Fruit fly (Drosophila melanogaster) whole organism, embryonic: ENCODE data around the gene CG8564.

Experiments
- CG10654 ChIP-seq: fragments of 200-800 bp; sonication (Bioruptor generic); optimal IDR thresholded peaks from 2 replicates; lab custom pipeline; 2016; ENCODE audit warnings: missing biosample characterization, missing genetic modification characterization
- CG12104 ChIP-seq: fragments of 200-800 bp; sonication (Bioruptor generic); optimal IDR thresholded peaks from 3 replicates; lab custom pipeline; 2016; ENCODE audit warnings: missing biosample characterization, missing genetic modification characterization
- CG13296 ChIP-seq: fragments of 200-800 bp; sonication (Bioruptor generic); optimal IDR thresholded peaks from 3 replicates; lab custom pipeline; 2018; ENCODE audit warnings: missing biosample characterization, mild to moderate bottlenecking, missing genetic modification characterization
- CG13894 ChIP-seq: fragments of 200-800 bp; sonication (Bioruptor generic); optimal IDR thresholded peaks from 3 replicates; lab custom pipeline; 2018; ENCODE audit warnings: missing biosample characterization, mild to moderate bottlenecking, missing genetic modification characterization, moderate library complexity
- CG15479 ChIP-seq: fragments of 200-800 bp; sonication (Bioruptor generic); optimal IDR thresholded peaks from 3 replicates; lab custom pipeline; 2019; ENCODE audit warnings: missing biosample characterization, mild to moderate bottlenecking, missing genetic modification characterization, moderate library complexity
- CG18262 ChIP-seq: fragments of 200-800 bp; optimal IDR thresholded peaks from 3 replicates; lab custom pipeline; 2019; ENCODE audit warnings: missing biosample characterization, mild to moderate bottlenecking, missing genetic modification characterization, moderate library complexity
- CG2712 ChIP-seq: fragments of 200-800 bp; optimal IDR thresholded peaks from 3 replicates; lab custom pipeline; 2019; ENCODE audit warnings: missing biosample characterization, mild to moderate bottlenecking, missing genetic modification characterization, moderate library complexity
- CG3163 ChIP-seq: fragments of 200-800 bp; sonication (Bioruptor generic); optimal IDR thresholded peaks from 3 replicates; lab custom pipeline; 2016; ENCODE audit warnings: missing biosample characterization, missing genetic modification characterization
- CG34376 ChIP-seq: fragments of 200-800 bp; sonication (Bioruptor generic); optimal IDR thresholded peaks from 2 replicates; lab custom pipeline; 2018; ENCODE audit warnings: missing biosample characterization, mild to moderate bottlenecking, missing genetic modification characterization
- CG6272 ChIP-seq: fragments of 200-800 bp; sonication (Bioruptor generic); IDR thresholded peaks from 2 replicates; pipeline ENCODE4 v1.3.6; 2022; ENCODE audit warnings: missing biosample characterization, missing genetic modification characterization
- CG6813 ChIP-seq: fragments of 200-800 bp; sonication (Bioruptor generic); optimal IDR thresholded peaks from 2 replicates; lab custom pipeline; 2017; ENCODE audit warnings: missing biosample characterization, missing genetic modification characterization, mild to moderate bottlenecking, moderate library complexity, missing genetic modification reagents
- CG7745 ChIP-seq: fragments of 200-800 bp; sonication (Bioruptor generic); optimal IDR thresholded peaks from 2 replicates; lab custom pipeline; 2018; ENCODE audit warnings: missing biosample characterization, mild to moderate bottlenecking, missing genetic modification characterization, moderate library complexity
- CG8290 ChIP-seq, 3 experiments: fragments of 200-800 bp; sonication (Bioruptor generic); optimal IDR thresholded peaks; 2 replicates each; lab custom pipeline; 2016 to 2019; ENCODE audit warnings: missing biosample characterization in 3 of 3, missing genetic modification characterization in 3 of 3, mild to moderate bottlenecking in 2 of 3, moderate library complexity in 1 of 3
- CG8359 ChIP-seq: fragments of 200-800 bp; sonication (Bioruptor generic); optimal IDR thresholded peaks from 2 replicates; lab custom pipeline; 2017; ENCODE audit warnings: missing biosample characterization, mild to moderate bottlenecking, missing genetic modification characterization, borderline replicate concordance
- CG9609 ChIP-seq: fragments of 200-800 bp; sonication (Bioruptor generic); optimal IDR thresholded peaks from 3 replicates; lab custom pipeline; 2016; ENCODE audit warnings: missing biosample characterization, missing genetic modification characterization
- CHES-1-like ChIP-seq: fragments of 200-800 bp; sonication (Bioruptor generic); optimal IDR thresholded peaks from 2 replicates; lab custom pipeline; 2016; ENCODE audit warnings: missing biosample characterization, missing genetic modification characterization
- CTCF ChIP-seq: fragments of 200-800 bp; sonication (Bioruptor generic); optimal IDR thresholded peaks from 2 replicates; lab custom pipeline; 2017; ENCODE audit warnings: missing biosample characterization, mild to moderate bottlenecking, missing genetic modification characterization, moderate library complexity
- D19A ChIP-seq: fragments of 200-800 bp; optimal IDR thresholded peaks from 3 replicates; lab custom pipeline; 2019; ENCODE audit warnings: missing biosample characterization, mild to moderate bottlenecking, missing genetic modification characterization, moderate library complexity
- Dbx ChIP-seq: fragments of 200-800 bp; sonication (Bioruptor generic); IDR thresholded peaks from 3 replicates; pipeline ENCODE4 v1.3.6; 2022; ENCODE audit warnings: missing biosample characterization, missing genetic modification characterization
- ERR ChIP-seq: fragments of 200-800 bp; sonication (Bioruptor generic); optimal IDR thresholded peaks from 2 replicates; lab custom pipeline; 2016; ENCODE audit warnings: missing biosample characterization, missing genetic modification characterization
- Eip74EF ChIP-seq, 2 experiments: fragments of 200-800 bp in 1 of 2; fragments of >200 bp in 1 of 2; sonication (Bioruptor generic) in 1 of 2; optimal IDR thresholded peaks; 2 replicates each; lab custom pipeline; 2017 to 2019; ENCODE audit warnings: missing biosample characterization in 2 of 2, missing genetic modification characterization in 2 of 2, mild to moderate bottlenecking in 1 of 2, moderate library complexity in 1 of 2
- HmgD ChIP-seq: fragments of 200-800 bp; sonication (Bioruptor generic); optimal IDR thresholded peaks from 3 replicates; lab custom pipeline; 2016; ENCODE audit warnings: missing biosample characterization, missing genetic modification characterization
- Hmr ChIP-seq: fragments of 200-800 bp; sonication (Bioruptor generic); optimal IDR thresholded peaks from 3 replicates; lab custom pipeline; 2017; ENCODE audit warnings: mild to moderate bottlenecking, missing biosample characterization, missing genetic modification reagents, missing genetic modification characterization
- Hr78 ChIP-seq, 2 experiments: fragments of 200-800 bp in 1 of 2; fragments of >200 bp in 1 of 2; sonication (Bioruptor generic) in 1 of 2; optimal IDR thresholded peaks; 2 replicates each; lab custom pipeline; 2017 to 2019; ENCODE audit warnings: missing biosample characterization in 2 of 2, missing genetic modification characterization in 2 of 2, mild to moderate bottlenecking in 1 of 2, moderate library complexity in 1 of 2
- Meics ChIP-seq: fragments of 200-800 bp; sonication (Bioruptor generic); optimal IDR thresholded peaks from 2 replicates; lab custom pipeline; 2017; ENCODE audit warnings: missing biosample characterization, mild to moderate bottlenecking, missing genetic modification characterization
- Nf-YB ChIP-seq: fragments of 200-800 bp; sonication (Bioruptor generic); optimal IDR thresholded peaks from 3 replicates; lab custom pipeline; 2019; ENCODE audit warnings: missing biosample characterization, mild to moderate bottlenecking, missing genetic modification characterization, moderate library complexity
- Nf-YC ChIP-seq: fragments of 200-800 bp; optimal IDR thresholded peaks from 3 replicates; lab custom pipeline; 2019; ENCODE audit warnings: missing biosample characterization, mild to moderate bottlenecking, missing genetic modification characterization, moderate library complexity
- NfI ChIP-seq: fragments of 200-800 bp; sonication (Bioruptor generic); optimal IDR thresholded peaks from 3 replicates; lab custom pipeline; 2018; ENCODE audit warnings: missing biosample characterization, mild to moderate bottlenecking, missing genetic modification characterization, moderate library complexity
- Oaz ChIP-seq: fragments of 200-800 bp; sonication (Bioruptor generic); IDR thresholded peaks from 2 replicates; pipeline ENCODE4 v1.3.6; 2022; ENCODE audit warnings: missing biosample characterization, missing genetic modification characterization
- PHDP ChIP-seq: fragments of 200-800 bp; sonication (Bioruptor generic); optimal IDR thresholded peaks from 3 replicates; lab custom pipeline; 2018; ENCODE audit warnings: missing biosample characterization, mild to moderate bottlenecking, missing genetic modification characterization, moderate library complexity
- Pdp1 ChIP-seq, 2 experiments: fragments of 200-800 bp; sonication (Bioruptor generic); optimal IDR thresholded peaks; 3 replicates each; lab custom pipeline; 2016; ENCODE audit warnings: missing biosample characterization in 2 of 2, missing genetic modification characterization in 2 of 2, mild to moderate bottlenecking in 1 of 2, moderate library complexity in 1 of 2
- Sin3A ChIP-seq: fragments of >200 bp; optimal IDR thresholded peaks from 2 replicates; lab custom pipeline; 2018
- amos ChIP-seq: fragments of 200-800 bp; sonication (Bioruptor generic); IDR thresholded peaks from 2 replicates; pipeline ENCODE4 v1.3.6; 2022; ENCODE audit warnings: missing biosample characterization, missing genetic modification characterization; ENCODE audit not compliant: partially characterized antibody
- ara ChIP-seq: fragments of 200-800 bp; sonication (Bioruptor generic); IDR thresholded peaks from 2 replicates; pipeline ENCODE4 v1.3.6; 2022; ENCODE audit warnings: missing biosample characterization, missing genetic modification characterization
- ase ChIP-seq: fragments of 200-800 bp; sonication (Bioruptor generic); IDR thresholded peaks from 3 replicates; pipeline ENCODE4 v1.3.6; 2022; ENCODE audit warnings: missing biosample characterization, missing genetic modification characterization
- cad ChIP-seq: fragments of >200 bp; optimal IDR thresholded peaks from 2 replicates; lab custom pipeline; 2017; ENCODE audit warnings: missing biosample characterization, missing genetic modification characterization
- cg ChIP-seq: fragments of 200-800 bp; sonication (Bioruptor generic); optimal IDR thresholded peaks from 3 replicates; lab custom pipeline; 2019; ENCODE audit warnings: missing biosample characterization, mild to moderate bottlenecking, missing genetic modification characterization, moderate library complexity
- ci ChIP-seq: fragments of 200-800 bp; sonication (Bioruptor generic); IDR thresholded peaks from 3 replicates; pipeline ENCODE4 v1.3.6; 2022; ENCODE audit warnings: missing biosample characterization, missing genetic modification characterization
- dati ChIP-seq: fragments of 200-800 bp; sonication (Bioruptor generic); IDR thresholded peaks from 2 replicates; pipeline ENCODE4 v1.3.6; 2022; ENCODE audit warnings: missing biosample characterization, missing genetic modification characterization
- dimm ChIP-seq: fragments of 200-800 bp; sonication (Bioruptor generic); IDR thresholded peaks from 2 replicates; pipeline ENCODE4 v1.3.6; 2022; ENCODE audit warnings: missing biosample characterization, missing genetic modification characterization
- ems ChIP-seq: fragments of 200-800 bp; sonication (Bioruptor generic); optimal IDR thresholded peaks from 3 replicates; lab custom pipeline; 2016; ENCODE audit warnings: missing biosample characterization, missing genetic modification characterization
- gcm ChIP-seq: fragments of 200-800 bp; sonication (Bioruptor generic); optimal IDR thresholded peaks from 2 replicates; lab custom pipeline; 2019; ENCODE audit warnings: missing biosample characterization, mild to moderate bottlenecking, missing genetic modification characterization, moderate library complexity
- inv ChIP-seq: fragments of 200-800 bp; sonication (Bioruptor generic); IDR thresholded peaks from 2 replicates; pipeline ENCODE4 v1.3.6; 2022; ENCODE audit warnings: missing biosample characterization, missing genetic modification characterization; ENCODE audit not compliant: partially characterized antibody
- mirr ChIP-seq: fragments of 200-800 bp; sonication (Bioruptor generic); optimal IDR thresholded peaks from 3 replicates; lab custom pipeline; 2018; ENCODE audit warnings: missing biosample characterization, mild to moderate bottlenecking, missing genetic modification characterization
- nerfin-1 ChIP-seq: fragments of 200-800 bp; sonication (Bioruptor generic); optimal IDR thresholded peaks from 3 replicates; lab custom pipeline; 2019; ENCODE audit warnings: missing biosample characterization, mild to moderate bottlenecking, missing genetic modification characterization, moderate library complexity
- pros ChIP-seq: fragments of 200-800 bp; sonication (Bioruptor generic); optimal IDR thresholded peaks from 3 replicates; lab custom pipeline; 2019; ENCODE audit warnings: missing biosample characterization, mild to moderate bottlenecking, missing genetic modification characterization, moderate library complexity
- ranshi ChIP-seq: fragments of 200-800 bp; sonication (Bioruptor generic); IDR thresholded peaks from 2 replicates; pipeline ENCODE4 v1.3.6; 2022; ENCODE audit warnings: missing biosample characterization, missing genetic modification characterization
- ro ChIP-seq: fragments of 200-800 bp; sonication (Bioruptor generic); IDR thresholded peaks from 2 replicates; pipeline ENCODE4 v1.3.6; 2022; ENCODE audit warnings: missing biosample characterization, missing genetic modification characterization
- seq ChIP-seq: fragments of 200-800 bp; sonication (Bioruptor generic); IDR thresholded peaks from 2 replicates; pipeline ENCODE4 v1.3.6; 2022; ENCODE audit warnings: missing biosample characterization, missing genetic modification characterization
- slbo ChIP-seq: fragments of 200-800 bp; sonication (Bioruptor generic); IDR thresholded peaks from 2 replicates; pipeline ENCODE4 v1.3.6; 2022; ENCODE audit warnings: missing biosample characterization, missing genetic modification characterization
- sug ChIP-seq: fragments of 200-800 bp; optimal IDR thresholded peaks from 2 replicates; lab custom pipeline; 2019; ENCODE audit warnings: missing biosample characterization, mild to moderate bottlenecking, missing genetic modification characterization, moderate library complexity
- zfh2 ChIP-seq: fragments of 200-800 bp; sonication (Bioruptor generic); optimal IDR thresholded peaks from 2 replicates; lab custom pipeline; 2016; ENCODE audit warnings: missing biosample characterization, missing genetic modification characterization

Gene CG8564

dm6 chr3L:7344965-7345427 is 42.7 kb downstream of the CG8564 start, which contains the start of gene Cln7 (continued):
- peak; percentile 14 for TF ChIP-seq CG6813 (GFP tag; lab: Kevin White, UChicago)
- peak; percentile 61 for TF ChIP-seq cg
- TF ChIP-seq cad (GFP tag; lab: Kevin White, UChicago): no peak
- TF ChIP-seq gcm (GFP tag; lab: Kevin White, UChicago): peak; percentile 43
- TF ChIP-seq dimm: no peak
- no peak for TF ChIP-seq CG12104 (GFP tag; lab: Kevin White, UChicago)
- peak; percentile 70 for TF ChIP-seq Nf-YB (GFP tag; lab: Kevin White, UChicago)
- TF ChIP-seq Oaz (GFP tag; lab: Robert Waterston, UW): no peak
- TF ChIP-seq CG2712 (tag; lab: Kevin White, UChicago): peak; percentile 56
- TF ChIP-seq ERR (GFP tag; lab: Kevin White, UChicago): peak; percentile 22
- TF ChIP-seq Sin3A (lab: Kevin White, UChicago): no peak
- TF ChIP-seq seq: peak; percentile 25; the same call in 1 of the 2 replicates
- peak in 1 of 2 experiments; percentile 29 for TF ChIP-seq Eip74EF (GFP tag; optimal IDR thresholded peaks at IDR 0.05; lab: Kevin White, UChicago)
- peak; percentile 57 for TF ChIP-seq Hmr (GFP tag; lab: Kevin White, UChicago)
- TF ChIP-seq inv: no peak
- peak; percentile 42; the same call in 1 of the 2 replicates for TF ChIP-seq ara (GFP tag; lab: Robert Waterston, UW)
- peak; percentile 70 for TF ChIP-seq Nf-YC (tag; lab: Kevin White, UChicago)
- peak; percentile 44; the same call in 1 of the 2 replicates for TF ChIP-seq amos
- no peak for TF ChIP-seq dati
- TF ChIP-seq HmgD: peak; percentile 32
- TF ChIP-seq zfh2 (GFP tag; lab: Kevin White, UChicago): no peak
- no peak for TF ChIP-seq CG9609 (GFP tag; lab: Kevin White, UChicago)
- no peak for TF ChIP-seq ems
- TF ChIP-seq ci (GFP tag; lab: Robert Waterston, UW): peak; percentile 81
- peak; percentile 22 for TF ChIP-seq nerfin-1 (tag; lab: Kevin White, UChicago)
- no peak for TF ChIP-seq ro
- TF ChIP-seq CG7745 (tag; lab: Kevin White, UChicago): no peak
- TF ChIP-seq Pdp1 (GFP tag; optimal IDR thresholded peaks at IDR 0.05; lab: Kevin White, UChicago): peak in 1 of 2 experiments; percentile 10
- no peak; the same call in 2 of the 3 replicates for TF ChIP-seq ase (GFP tag; lab: Robert Waterston, UW)
- TF ChIP-seq Hr78 (GFP tag; optimal IDR thresholded peaks at IDR 0.05; lab: Kevin White, UChicago): peak in 1 of 2 experiments; percentile 11
- TF ChIP-seq CTCF (GFP tag; lab: Kevin White, UChicago): peak; percentile 50
- peak; percentile 59 for TF ChIP-seq CG3163
- peak; percentile 2 for TF ChIP-seq CG8359 (GFP tag; lab: Kevin White, UChicago)
- TF ChIP-seq CG18262 (tag; lab: Kevin White, UChicago): peak; percentile 39
- TF ChIP-seq pros: peak; percentile 64
- no peak; the same call in 1 of the 2 replicates for TF ChIP-seq ranshi (GFP tag; lab: Robert Waterston, UW)
- 0 out of 2 replicates have a peak, but pooled peaks have one; percentile 10 for TF ChIP-seq CG6272 (GFP tag; lab: Robert Waterston, UW)
- peak; percentile 10 for TF ChIP-seq Meics (GFP tag; lab: Kevin White, UChicago)
- TF ChIP-seq CHES-1-like (GFP tag; lab: Kevin White, UChicago): peak; percentile 38
- peak; percentile 50 for TF ChIP-seq PHDP (tag; lab: Kevin White, UChicago)
- peak; percentile 28 for TF ChIP-seq D19A
- TF ChIP-seq, all 482 proteins: peak for 181

DNA sequence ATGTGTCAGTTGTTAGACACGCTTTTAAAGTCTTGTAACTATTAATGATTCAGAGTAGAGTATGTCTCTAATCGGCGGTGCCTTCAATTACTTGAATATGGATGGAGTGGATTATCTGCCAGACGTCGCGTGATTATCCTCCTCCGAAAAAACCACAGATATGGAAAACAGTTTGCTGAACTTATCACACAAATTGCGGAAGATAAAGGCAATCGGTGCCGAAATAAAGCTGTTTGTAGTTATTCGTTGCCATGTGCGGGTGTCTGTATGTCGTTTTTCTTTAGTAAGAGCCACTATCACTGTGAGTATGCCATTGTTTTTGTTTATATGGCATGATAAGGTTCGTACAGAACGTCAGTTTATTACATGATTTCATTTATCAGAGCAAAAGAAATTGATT is 43.7 kb downstream of the CG8564 start:
- TF ChIP-seq CG8290 (GFP tag; optimal IDR thresholded peaks at IDR 0.05; lab: Kevin White, UChicago): no peak
- no peak for TF ChIP-seq CG8290 (tag; optimal IDR thresholded peaks at IDR 0.05; lab: Kevin White, UChicago)
- TF ChIP-seq NfI: no peak
- TF ChIP-seq Dbx (GFP tag; lab: Robert Waterston, UW): no peak
- TF ChIP-seq CG15479 (GFP tag; lab: Kevin White, UChicago): peak; percentile 69
- TF ChIP-seq sug (tag; lab: Kevin White, UChicago): peak; percentile 38
- no peak for TF ChIP-seq CG13894 (tag; lab: Kevin White, UChicago)
- peak; percentile 17 for TF ChIP-seq CG13296 (GFP tag; lab: Kevin White, UChicago)
- no peak for TF ChIP-seq slbo
- peak in 1 of 2 experiments; percentile 24 for TF ChIP-seq Pdp1 (GFP tag; optimal IDR thresholded peaks at IDR 0.05; lab: Kevin White, UChicago)
- TF ChIP-seq CG10654 (GFP tag; lab: Kevin White, UChicago): no peak
- TF ChIP-seq mirr: peak; percentile 91
- TF ChIP-seq CG34376 (GFP tag; lab: Kevin White, UChicago): peak; percentile 77
